Fruit fly (Drosophila melanogaster) whole organism, wandering third instar larva: Measurements from ENCODE around the gene CG12698.

Experiments used
- Abd-B ChIP-seq: fragments of >200 bp; optimal IDR thresholded peaks from 2 replicates; lab custom pipeline; 2017; ENCODE audit warnings: missing biosample characterization, missing genetic modification characterization
- CrebA ChIP-seq: fragments of 200-800 bp; sonication (Bioruptor generic); optimal IDR thresholded peaks from 2 replicates; lab custom pipeline; 2016; ENCODE audit warnings: missing biosample characterization, mild to moderate bottlenecking, missing genetic modification characterization, borderline replicate concordance
- Dfd ChIP-seq: fragments of >200 bp; optimal IDR thresholded peaks from 2 replicates; lab custom pipeline; 2017; ENCODE audit warnings: missing biosample characterization, missing genetic modification characterization
- Dif ChIP-seq: fragments of 200-275, 200-300 bp; sonication (Bioruptor generic); optimal IDR thresholded peaks from 2 replicates; lab custom pipeline; 2018; ENCODE audit warnings: missing biosample characterization, missing genetic modification characterization; ENCODE audit not compliant: partially characterized antibody
- HLH106 ChIP-seq: fragments of 200-800 bp; optimal IDR thresholded peaks from 3 replicates; lab custom pipeline; 2019; ENCODE audit warnings: missing biosample characterization, mild to moderate bottlenecking, missing genetic modification characterization, moderate library complexity
- Hnf4 ChIP-seq: fragments of 200-800 bp; sonication (Bioruptor generic); optimal IDR thresholded peaks from 2 replicates; lab custom pipeline; 2016; ENCODE audit warnings: missing biosample characterization, mild to moderate bottlenecking, missing genetic modification characterization
- Hr78 ChIP-seq: fragments of >200 bp; optimal IDR thresholded peaks from 2 replicates; lab custom pipeline; 2017; ENCODE audit warnings: missing biosample characterization, missing genetic modification characterization
- Hr83 ChIP-seq: fragments of 200-300 bp; sonication (Bioruptor generic); optimal IDR thresholded peaks from 2 replicates; lab custom pipeline; 2016; ENCODE audit warnings: missing biosample characterization, mild to moderate bottlenecking, missing genetic modification characterization, moderate library complexity; ENCODE audit not compliant: poor library complexity, severe bottlenecking
- Jra ChIP-seq: sonication (Bioruptor generic); optimal IDR thresholded peaks from 2 replicates; lab custom pipeline; 2016; ENCODE audit warnings: missing biosample characterization, missing genetic modification characterization
- Mio ChIP-seq: sonication (Bioruptor generic); optimal IDR thresholded peaks from 2 replicates; lab custom pipeline; 2016; ENCODE audit warnings: missing biosample characterization, missing genetic modification characterization
- Myc ChIP-seq: fragments of >200 bp; optimal IDR thresholded peaks from 2 replicates; lab custom pipeline; 2017
- N ChIP-seq: fragments of >200 bp; optimal IDR thresholded peaks from 2 replicates; lab custom pipeline; 2018; ENCODE audit warnings: missing biosample characterization, missing external identifiers, missing genetic modification characterization
- OdsH ChIP-seq: fragments of 200-800 bp; sonication (Bioruptor generic); optimal IDR thresholded peaks from 2 replicates; lab custom pipeline; 2016; ENCODE audit warnings: missing biosample characterization, mild to moderate bottlenecking, missing genetic modification characterization
- Rel ChIP-seq, 2 experiments: fragments of 200-800 bp; sonication (Bioruptor generic) in 1 of 2; optimal IDR thresholded peaks; 2 replicates in 1 of 2; 3 replicates in 1 of 2; lab custom pipeline; 2016 to 2019; ENCODE audit warnings: mild to moderate bottlenecking in 2 of 2, missing biosample characterization in 2 of 2, missing genetic modification characterization in 2 of 2, moderate library complexity in 1 of 2
- Sp1 ChIP-seq: fragments of 200-800 bp; sonication (Bioruptor generic); optimal IDR thresholded peaks from 3 replicates; lab custom pipeline; 2019; ENCODE audit warnings: missing biosample characterization, mild to moderate bottlenecking, missing genetic modification characterization, moderate library complexity
- Vsx2 ChIP-seq: fragments of 200-300, 225-300 bp; sonication (Bioruptor generic); optimal IDR thresholded peaks from 2 replicates; lab custom pipeline; 2018; ENCODE audit warnings: missing biosample characterization, missing genetic modification characterization; ENCODE audit not compliant: partially characterized antibody
- br ChIP-seq: fragments of 200-800 bp; sonication (Bioruptor generic); optimal IDR thresholded peaks from 2 replicates; lab custom pipeline; 2016; ENCODE audit warnings: missing biosample characterization, missing genetic modification characterization
- brk ChIP-seq: fragments of 200-800 bp; sonication (Bioruptor generic); optimal IDR thresholded peaks from 2 replicates; lab custom pipeline; 2016; ENCODE audit warnings: missing biosample characterization, mild to moderate bottlenecking, missing genetic modification characterization
- dmrt93B ChIP-seq: fragments of 200-800 bp; sonication (Bioruptor generic); optimal IDR thresholded peaks from 2 replicates; lab custom pipeline; 2018; ENCODE audit warnings: missing biosample characterization, mild to moderate bottlenecking, missing genetic modification characterization
- dsf ChIP-seq: sonication (Bioruptor generic); optimal IDR thresholded peaks from 2 replicates; lab custom pipeline; 2016; ENCODE audit warnings: missing biosample characterization, missing genetic modification characterization, borderline replicate concordance
- ey ChIP-seq: fragments of 200-800 bp; sonication (Bioruptor generic); optimal IDR thresholded peaks from 2 replicates; lab custom pipeline; 2016; ENCODE audit warnings: missing biosample characterization, missing genetic modification characterization
- foxo ChIP-seq, 2 experiments: fragments of 200-800 bp; sonication (Bioruptor generic); optimal IDR thresholded peaks; 2 replicates in 1 of 2; 3 replicates in 1 of 2; lab custom pipeline; 2016 to 2017; ENCODE audit warnings: missing biosample characterization in 2 of 2, missing genetic modification characterization in 2 of 2
- fru ChIP-seq: fragments of 200-800 bp; sonication (Bioruptor generic); optimal IDR thresholded peaks from 3 replicates; lab custom pipeline; 2016; ENCODE audit warnings: missing biosample characterization, mild to moderate bottlenecking, missing genetic modification characterization
- lola ChIP-seq: fragments of >200 bp; optimal IDR thresholded peaks from 2 replicates; lab custom pipeline; 2017; ENCODE audit warnings: missing biosample characterization, missing genetic modification characterization
- pan ChIP-seq: fragments of >200 bp; optimal IDR thresholded peaks from 2 replicates; lab custom pipeline; 2017
- rgr ChIP-seq: fragments of 200-800 bp; sonication (Bioruptor generic); optimal IDR thresholded peaks from 3 replicates; lab custom pipeline; 2016; ENCODE audit warnings: missing biosample characterization, mild to moderate bottlenecking, missing genetic modification characterization
- sage ChIP-seq: fragments of 200-800 bp; sonication (Bioruptor generic); optimal IDR thresholded peaks from 2 replicates; lab custom pipeline; 2016; ENCODE audit warnings: missing biosample characterization, mild to moderate bottlenecking, missing genetic modification characterization
- sv ChIP-seq: fragments of 200-800 bp; sonication (Bioruptor generic); optimal IDR thresholded peaks from 3 replicates; lab custom pipeline; 2016; ENCODE audit warnings: missing biosample characterization, missing genetic modification characterization
- tai ChIP-seq: sonication (Bioruptor generic); optimal IDR thresholded peaks from 2 replicates; lab custom pipeline; 2016; ENCODE audit warnings: missing biosample characterization, missing genetic modification characterization
- usp ChIP-seq: fragments of >200 bp; optimal IDR thresholded peaks from 2 replicates; lab custom pipeline; 2017; ENCODE audit warnings: missing biosample characterization, missing genetic modification characterization
- woc ChIP-seq: sonication (Bioruptor generic); optimal IDR thresholded peaks from 2 replicates; lab custom pipeline; 2016; ENCODE audit warnings: missing biosample characterization, mild to moderate bottlenecking, missing genetic modification characterization

Gene CG12698

dm6 chrX:16005551-16006197 is at the start of gene CG12698, which contains the start of gene vap:
TSS of gene CG12698 (plus strand) at chrX:16006147.
TSS of gene vap (minus strand) at chrX:16005812.
- TF ChIP-seq Jra (GFP tag; lab: Kevin White, UChicago) (no peak), fru (GFP tag; lab: Kevin White, UChicago) (peak; percentile 22), Vsx2 (GFP tag; lab: Kevin White, UChicago) (peak; percentile 35), lola (no peak), brk (no peak), usp (GFP tag; lab: Kevin White, UChicago) (no peak)

dm6 chrX:15969577-15969976 is 36.4 kb upstream of the CG12698 start:
- TF ChIP-seq Hnf4 (no peak), Hr78 (no peak), Sp1 (GFP tag; lab: Kevin White, UChicago) (no peak), usp (GFP tag; lab: Kevin White, UChicago) (no peak), woc (GFP tag; lab: Kevin White, UChicago) (no peak), pan (lab: Kevin White, UChicago) (no peak), Vsx2 (GFP tag; lab: Kevin White, UChicago) (no peak), ey (GFP tag; lab: Kevin White, UChicago) (no peak), rgr (GFP tag; lab: Kevin White, UChicago) (no peak), br (GFP tag; lab: Kevin White, UChicago) (no peak), N (GFP tag; lab: Kevin White, UChicago) (no peak)

dm6 chrX:15971574-15971973 is 34.4 kb upstream of the CG12698 start:
- TF ChIP-seq Hr83 (GFP tag; lab: Kevin White, UChicago) (no peak), tai (GFP tag; lab: Kevin White, UChicago) (no peak), Mio (GFP tag; lab: Kevin White, UChicago) (no peak), sage (no peak), woc (GFP tag; lab: Kevin White, UChicago) (no peak), dsf (GFP tag; lab: Kevin White, UChicago) (no peak), brk (no peak), Vsx2 (GFP tag; lab: Kevin White, UChicago) (no peak), rgr (GFP tag; lab: Kevin White, UChicago) (no peak), N (GFP tag; lab: Kevin White, UChicago) (no peak), Jra (GFP tag; lab: Kevin White, UChicago) (no peak), dmrt93B (GFP tag; lab: Kevin White, UChicago) (no peak)

- no peak for TF ChIP-seq Abd-B (GFP tag; lab: Kevin White, UChicago)
- no peak for TF ChIP-seq CrebA (GFP tag; lab: Kevin White, UChicago)
- no peak for TF ChIP-seq sv (GFP tag; lab: Kevin White, UChicago)
- TF ChIP-seq OdsH = no peak
- no peak for TF ChIP-seq usp (GFP tag; lab: Kevin White, UChicago)
- no peak for TF ChIP-seq dmrt93B (GFP tag; lab: Kevin White, UChicago)
- TF ChIP-seq Jra (GFP tag; lab: Kevin White, UChicago) = no peak
- TF ChIP-seq pan (lab: Kevin White, UChicago) = no peak
- TF ChIP-seq foxo (GFP tag; optimal IDR thresholded peaks at IDR 0.05; lab: Kevin White, UChicago) = no peak
- no peak for TF ChIP-seq Myc (lab: Kevin White, UChicago)
- TF ChIP-seq HLH106 (tag; lab: Kevin White, UChicago) = no peak
- no peak for TF ChIP-seq Rel (GFP tag; optimal IDR thresholded peaks at IDR 0.05; lab: Kevin White, UChicago)
- no peak for TF ChIP-seq Rel (tag; optimal IDR thresholded peaks at IDR 0.05; lab: Kevin White, UChicago)
- TF ChIP-seq Mio (GFP tag; lab: Kevin White, UChicago) = no peak
- TF ChIP-seq, all 38 proteins: peak for 0
Observed at dm6 chrX:15973157-15973774, 32.7 kb upstream of the CG12698 start, which contains the start of gene mmd. TSS of gene mmd (minus strand) at chrX:15973159.

dm6 chrX:15974125-15974524 is 31.8 kb upstream of the CG12698 start, which contains the start of gene Or13a:
TSS of gene Or13a (plus strand) at chrX:15974425.
- TF ChIP-seq ey (GFP tag; lab: Kevin White, UChicago) = no peak
- TF ChIP-seq Rel (GFP tag; optimal IDR thresholded peaks at IDR 0.05; lab: Kevin White, UChicago) = no peak
- TF ChIP-seq Rel (tag; optimal IDR thresholded peaks at IDR 0.05; lab: Kevin White, UChicago) = no peak
- no peak for TF ChIP-seq N (GFP tag; lab: Kevin White, UChicago)
- TF ChIP-seq Dfd (GFP tag; lab: Kevin White, UChicago) = no peak
- no peak for TF ChIP-seq Dif (GFP tag; lab: Kevin White, UChicago)
- TF ChIP-seq tai (GFP tag; lab: Kevin White, UChicago) = no peak
- TF ChIP-seq Hr83 (GFP tag; lab: Kevin White, UChicago) = no peak
- no peak for TF ChIP-seq Hr78
